Worm (Caenorhabditis elegans): ENCODE data around the gene his-6.
"Not testable (repeated sequence)": the region's sequence is repeated elsewhere in the genome, so short reads cannot be mapped to it uniquely, and the experiment has no call there.

Gene his-6

DNA sequence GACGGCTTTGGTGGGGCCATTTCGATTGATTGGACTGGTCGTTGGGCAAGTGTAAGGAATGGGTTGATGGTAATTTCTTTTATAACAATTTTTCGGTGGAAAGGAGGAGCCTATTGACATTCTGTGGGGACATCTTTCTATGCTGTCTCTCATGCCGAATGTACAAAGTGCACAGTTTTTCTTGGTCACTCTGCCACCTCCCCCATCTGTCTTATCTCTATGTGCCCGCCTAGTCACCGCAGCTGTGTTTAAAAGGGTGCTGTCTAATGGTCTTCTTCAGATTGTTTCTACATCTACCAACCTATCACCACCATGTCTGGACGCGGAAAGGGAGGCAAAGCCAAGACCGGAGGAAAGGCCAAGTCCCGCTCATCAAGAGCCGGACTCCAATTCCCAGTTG is 1.7 kb downstream of the his-6 start, which contains the start of the genes his-8 and his-7:
Gene his-8 (minus strand): TSS at position 20 of the 400 bp plus-strand sequence.
Gene his-7 (plus strand): TSS at position 313 of the 400 bp plus-strand sequence.
- TF ChIP-seq nhr-11, egl-5, nhr-76 (tag; optimal IDR thresholded peaks at IDR 0.05): not testable (repeated sequence)

DNA sequence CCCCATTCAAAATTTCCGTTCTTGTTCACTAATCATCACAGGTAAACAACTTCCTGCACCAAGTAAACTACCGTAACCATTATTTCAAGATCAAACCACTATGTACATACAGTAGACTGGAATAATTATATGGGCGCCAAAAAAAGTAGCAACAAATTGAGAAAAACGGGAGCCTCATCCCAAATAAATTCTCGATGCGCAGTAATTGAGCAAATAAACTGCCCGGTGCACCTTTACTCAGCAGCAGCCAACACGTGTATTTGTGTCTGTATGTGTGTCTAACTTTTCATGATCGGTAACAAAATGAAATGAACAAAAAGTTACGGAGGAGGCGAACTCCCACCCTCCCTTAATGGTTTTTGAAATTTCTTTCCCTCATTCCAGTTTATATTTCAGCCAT is 5.6 kb downstream of the his-6 start, which contains the start of gene otpl-5:
Gene otpl-5 (plus strand): TSS at position 301 of the 400 bp plus-strand sequence.
- TF ChIP-seq fkh-10 (GFP tag; optimal IDR thresholded peaks at IDR 0.05) (no peak), zag-1 (tag; optimal IDR thresholded peaks at IDR 0.05) (no peak), eor-1 (tag; optimal IDR thresholded peaks at IDR 0.05) (no peak), elt-1 (tag; optimal IDR thresholded peaks at IDR 0.05) (no peak), nhr-76 (tag; optimal IDR thresholded peaks at IDR 0.05) (no peak), ama-1 (optimal IDR thresholded peaks at IDR 0.05) (no peak), ceh-28 (tag; optimal IDR thresholded peaks at IDR 0.05) (no peak), lsy-12 (tag; optimal IDR thresholded peaks at IDR 0.05) (no peak), egl-27 (tag; optimal IDR thresholded peaks at IDR 0.05) (no peak), unc-39 (tag; optimal IDR thresholded peaks at IDR 0.05) (no peak), nhr-67 (tag; optimal IDR thresholded peaks at IDR 0.05) (no peak), lin-15B (tag; optimal IDR thresholded peaks at IDR 0.05) (no peak), mml-1 (tag; optimal IDR thresholded peaks at IDR 0.05) (no peak), hmg-11 (tag; optimal IDR thresholded peaks at IDR 0.05) (no peak), egl-5 (tag; optimal IDR thresholded peaks at IDR 0.05) (no peak), nhr-25 (tag; optimal IDR thresholded peaks at IDR 0.05) (no peak)

DNA sequence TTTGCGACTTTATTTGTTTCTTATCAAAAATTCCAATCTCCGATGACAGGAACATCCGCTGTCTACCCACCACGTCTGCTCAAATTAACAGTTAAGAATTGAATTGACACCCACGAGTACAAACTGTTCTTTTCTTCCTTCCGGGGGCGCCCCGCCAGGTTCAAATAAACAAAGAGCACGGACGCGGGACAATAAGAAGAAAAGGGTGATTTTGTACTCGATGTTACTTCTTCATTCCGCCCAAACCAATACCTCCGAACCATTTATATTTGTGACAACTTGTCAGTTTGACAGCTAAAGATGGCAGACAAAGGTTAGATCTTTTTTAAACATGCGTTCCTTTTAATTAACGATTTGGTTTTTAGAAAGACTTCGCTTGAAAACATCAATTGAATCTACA is 9.0 kb downstream of the his-6 start, which contains the start of gene otpl-6:
Gene otpl-6 (plus strand): TSS at position 301 of the 400 bp plus-strand sequence.
- TF ChIP-seq elt-3 (tag; optimal IDR thresholded peaks at IDR 0.05): no peak
- no peak for TF ChIP-seq R02D3.7 (tag; optimal IDR thresholded peaks at IDR 0.05)
- TF ChIP-seq pha-4 (tag; optimal IDR thresholded peaks at IDR 0.05): peak; percentile 22
- no peak for TF ChIP-seq ZK546.5 (tag; optimal IDR thresholded peaks at IDR 0.05)

DNA sequence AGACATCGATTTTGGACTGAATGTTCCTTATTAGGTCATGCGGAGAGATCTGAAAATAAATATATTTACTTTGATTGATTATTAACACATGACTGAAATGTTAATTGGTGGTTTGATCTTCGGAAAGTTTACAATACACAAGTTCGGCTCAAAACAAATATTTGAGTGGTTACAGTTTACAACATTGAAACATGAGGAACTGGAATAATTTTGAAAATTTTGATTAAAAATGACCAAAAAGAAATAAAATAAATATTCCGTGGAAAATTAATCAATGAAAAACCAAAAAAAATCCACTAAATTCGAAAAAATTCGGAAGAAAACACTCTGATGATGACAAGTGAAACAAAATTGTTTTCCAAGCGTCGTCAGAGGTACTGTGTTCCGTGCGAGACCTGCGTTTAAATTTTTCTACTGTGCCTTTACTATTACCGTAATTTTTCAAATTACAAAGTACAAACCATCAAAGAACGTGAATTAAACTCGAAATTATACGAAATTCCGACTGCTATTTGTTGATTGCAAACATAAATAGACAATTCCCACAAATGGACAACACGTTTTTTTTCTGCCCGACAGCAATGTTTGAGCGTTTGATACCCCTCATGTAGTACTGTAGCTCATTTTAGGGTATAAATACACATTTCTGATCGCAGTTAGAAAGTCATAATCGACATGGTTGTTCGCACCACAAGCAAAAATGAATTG is 13.8 kb downstream of the his-6 start, which contains the start of the genes F45F2.11 and otpl-7:
Gene F45F2.11 (minus strand): TSS at position 51 of the 708 bp plus-strand sequence.
Gene otpl-7 (plus strand): TSS at position 658 of the 708 bp plus-strand sequence.
- TF ChIP-seq fos-1 (tag; optimal IDR thresholded peaks at IDR 0.05) (no peak), pha-4 (tag; optimal IDR thresholded peaks at IDR 0.05) (peak; percentile 2)

DNA sequence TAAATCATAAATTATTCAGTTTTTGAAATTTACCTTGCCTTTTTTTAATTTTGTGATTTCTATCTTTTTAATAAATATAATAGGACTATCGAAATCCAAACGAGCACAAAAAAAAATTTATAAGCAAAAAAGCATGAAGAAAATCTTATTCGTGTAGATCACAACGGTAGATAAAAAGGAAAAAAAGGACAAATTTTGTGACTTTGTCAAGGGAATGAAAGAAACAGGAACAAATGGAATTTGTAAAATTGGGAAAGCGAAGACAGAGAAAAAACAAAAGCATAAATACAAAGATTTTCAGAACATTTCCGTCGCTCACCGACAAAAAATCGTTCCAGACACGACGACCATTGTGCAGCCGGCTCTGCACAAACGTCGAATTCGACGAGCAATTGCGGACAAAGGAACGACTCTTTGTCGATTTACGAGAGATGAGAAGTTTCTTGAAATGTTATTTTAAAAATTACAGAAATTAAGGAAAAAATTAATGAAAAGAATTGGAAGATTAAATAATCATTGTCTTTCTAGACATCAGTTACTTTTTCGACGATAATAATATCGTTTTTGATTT is 15.9 kb downstream of the his-6 start, which contains the start of gene F45F2.10:
Gene F45F2.10 (minus strand): TSS at position 51 of the 571 bp plus-strand sequence.
- peak; percentile 76 for TF ChIP-seq R02D3.7 (tag; optimal IDR thresholded peaks at IDR 0.05)
- peak; percentile 25 for TF ChIP-seq snpc-4 (tag; optimal IDR thresholded peaks at IDR 0.05)
- peak; percentile 26 for TF ChIP-seq elt-2 (tag; optimal IDR thresholded peaks at IDR 0.05)
- no peak for TF ChIP-seq nhr-43 (tag; optimal IDR thresholded peaks at IDR 0.05; ENCODE audit: poor library complexity, severe bottlenecking)
- no peak for TF ChIP-seq ztf-4 (tag; optimal IDR thresholded peaks at IDR 0.05)
- no peak for TF ChIP-seq nhr-77 (tag; optimal IDR thresholded peaks at IDR 0.05)
- TF ChIP-seq unc-62 (GFP tag; optimal IDR thresholded peaks at IDR 0.05): no peak
- TF ChIP-seq lin-15B (tag; optimal IDR thresholded peaks at IDR 0.05): peak; percentile 9
- peak; percentile 10 for TF ChIP-seq lin-39 (tag; optimal IDR thresholded peaks at IDR 0.05)
- TF ChIP-seq pha-4 (tag; optimal IDR thresholded peaks at IDR 0.05): peak; percentile 45
- no peak for TF ChIP-seq nhr-23 (tag; optimal IDR thresholded peaks at IDR 0.05)
- TF ChIP-seq nhr-67 (tag; optimal IDR thresholded peaks at IDR 0.05): no peak
- no peak for TF ChIP-seq ztf-11 (tag; optimal IDR thresholded peaks at IDR 0.05)

DNA sequence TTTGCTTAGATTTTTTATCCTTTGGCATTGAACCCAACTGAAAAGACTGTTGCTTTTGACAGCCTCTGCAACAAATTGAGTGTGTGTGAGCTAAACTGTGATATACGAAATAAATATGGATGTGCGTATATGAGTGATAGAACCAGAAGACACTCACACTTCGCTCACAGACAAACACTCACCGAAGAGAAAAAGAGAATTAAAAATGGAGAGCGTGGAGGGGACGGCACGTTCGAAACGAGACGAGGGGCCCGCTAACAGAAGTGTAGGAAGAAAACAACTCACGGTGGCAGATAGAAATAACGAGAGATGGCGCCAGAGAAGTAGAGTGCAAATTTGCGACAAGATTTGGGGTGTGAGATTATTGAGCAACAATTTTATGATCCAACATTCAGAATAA is 16.5 kb downstream of the his-6 start:
- TF ChIP-seq pha-4 (tag; optimal IDR thresholded peaks at IDR 0.05): no peak
- TF ChIP-seq nfya-1 (tag; optimal IDR thresholded peaks at IDR 0.05; ENCODE audit: insufficient read depth): peak; percentile 54
- TF ChIP-seq lsy-12 (tag; optimal IDR thresholded peaks at IDR 0.05): no peak
- peak; percentile 39 for TF ChIP-seq lin-39 (tag; optimal IDR thresholded peaks at IDR 0.05)
- TF ChIP-seq hmg-11 (tag; optimal IDR thresholded peaks at IDR 0.05): peak; percentile 53
- TF ChIP-seq daf-12 (tag; optimal IDR thresholded peaks at IDR 0.05): no peak
- TF ChIP-seq ceh-9 (tag; optimal IDR thresholded peaks at IDR 0.05): no peak
- TF ChIP-seq ceh-82 (tag; optimal IDR thresholded peaks at IDR 0.05): no peak

Data from whole organism, L3 larva.